Fruit fly (Drosophila melanogaster) whole organism, wandering third instar larva: ENCODE data around the gene CG10591.

Source experiments
- Abd-B ChIP-seq: fragments of >200 bp; optimal IDR thresholded peaks from 2 replicates; lab custom pipeline; 2017; ENCODE audit warnings: missing biosample characterization, missing genetic modification characterization
- psq ChIP-seq: fragments of 200-800 bp; sonication (Bioruptor generic); optimal IDR thresholded peaks from 3 replicates; lab custom pipeline; 2017; ENCODE audit warnings: missing biosample characterization, mild to moderate bottlenecking, missing genetic modification characterization, moderate library complexity
- sv ChIP-seq: fragments of 200-800 bp; sonication (Bioruptor generic); optimal IDR thresholded peaks from 3 replicates; lab custom pipeline; 2016; ENCODE audit warnings: missing biosample characterization, missing genetic modification characterization
- usp ChIP-seq: fragments of >200 bp; optimal IDR thresholded peaks from 2 replicates; lab custom pipeline; 2017; ENCODE audit warnings: missing biosample characterization, missing genetic modification characterization

dm6 chr3L:5631917-5632316 is 32.4 kb upstream of the CG10591 start:
- TF ChIP-seq sv = no peak
- TF ChIP-seq Abd-B (GFP tag; lab: Kevin White, UChicago) = no peak
- TF ChIP-seq psq (GFP tag; lab: Kevin White, UChicago) = no peak
- no peak for TF ChIP-seq usp (GFP tag; lab: Kevin White, UChicago)
